Fruit fly (Drosophila melanogaster) whole organism, embryonic: ENCODE data around the gene Ca-Ma2d.
A peak's percentile ranks its signal among the peaks of the same experiment; 100 is the strongest.

Source experiments
- ATbp ChIP-seq: fragments of 200-800 bp; sonication (Bioruptor generic); optimal IDR thresholded peaks from 2 replicates; lab custom pipeline; 2017; ENCODE audit warnings: missing biosample characterization, mild to moderate bottlenecking, missing genetic modification characterization, missing genetic modification reagents
- Abd-B ChIP-seq: fragments of 200-800 bp; sonication (Bioruptor generic); optimal IDR thresholded peaks from 2 replicates; lab custom pipeline; 2018; ENCODE audit warnings: missing biosample characterization, mild to moderate bottlenecking, missing genetic modification characterization, moderate library complexity
- Antp ChIP-seq: fragments of 200-800 bp; sonication (Bioruptor generic); optimal IDR thresholded peaks from 3 replicates; lab custom pipeline; 2016; ENCODE audit warnings: missing biosample characterization, missing genetic modification characterization
- Awh ChIP-seq: fragments of 200-800 bp; sonication (Bioruptor generic); IDR thresholded peaks from 2 replicates; pipeline ENCODE4, ENCODE4 v1.3.6; 2022; ENCODE audit warnings: missing biosample characterization, missing genetic modification characterization
- B-H2 ChIP-seq: fragments of 200-800 bp; sonication (Bioruptor generic); optimal IDR thresholded peaks from 2 replicates; lab custom pipeline; 2018; ENCODE audit warnings: missing biosample characterization, mild to moderate bottlenecking, missing genetic modification characterization
- CG10366 ChIP-seq: fragments of 200-800 bp; sonication (Bioruptor generic); IDR thresholded peaks from 2 replicates; pipeline ENCODE4 v1.3.6; 2022; ENCODE audit warnings: missing biosample characterization, missing genetic modification characterization
- CG10431 ChIP-seq: fragments of 200-800 bp; sonication (Bioruptor generic); optimal IDR thresholded peaks from 3 replicates; lab custom pipeline; 2018; ENCODE audit warnings: missing biosample characterization, mild to moderate bottlenecking, missing genetic modification characterization
- CG10543 ChIP-seq: fragments of 200-800 bp; sonication (Bioruptor generic); optimal IDR thresholded peaks from 3 replicates; lab custom pipeline; 2017; ENCODE audit warnings: missing biosample characterization, mild to moderate bottlenecking, missing genetic modification characterization, moderate library complexity
- CG14710 ChIP-seq: fragments of 200-800 bp; sonication (Bioruptor generic); optimal IDR thresholded peaks from 3 replicates; lab custom pipeline; 2019; ENCODE audit warnings: missing biosample characterization, mild to moderate bottlenecking, missing genetic modification characterization, moderate library complexity
- CG14860 ChIP-seq: fragments of 200-800 bp; sonication (Bioruptor generic); IDR thresholded peaks from 3 replicates; pipeline ENCODE4 v1.3.6; 2022; ENCODE audit warnings: missing biosample characterization, missing genetic modification characterization; ENCODE audit not compliant: partially characterized antibody
- CG1792 ChIP-seq: fragments of 200-800 bp; sonication (Bioruptor generic); optimal IDR thresholded peaks from 2 replicates; lab custom pipeline; 2016; ENCODE audit warnings: missing biosample characterization, missing genetic modification characterization
- CG30403 ChIP-seq: fragments of 200-800 bp; sonication (Bioruptor generic); optimal IDR thresholded peaks from 3 replicates; lab custom pipeline; 2016; ENCODE audit warnings: missing biosample characterization, missing genetic modification characterization
- CG31388 ChIP-seq: fragments of 200-800 bp; sonication (Bioruptor generic); optimal IDR thresholded peaks from 2 replicates; lab custom pipeline; 2016; ENCODE audit warnings: missing biosample characterization, missing genetic modification characterization
- CG42726 ChIP-seq: fragments of 200-800 bp; sonication (Bioruptor generic); IDR thresholded peaks from 2 replicates; pipeline ENCODE4 v1.3.6; 2022; ENCODE audit warnings: missing biosample characterization, missing genetic modification characterization; ENCODE audit not compliant: partially characterized antibody
- CG5245 ChIP-seq: fragments of 200-800 bp; sonication (Bioruptor generic); optimal IDR thresholded peaks from 3 replicates; lab custom pipeline; 2016; ENCODE audit warnings: missing biosample characterization, missing genetic modification characterization
- CG8765 ChIP-seq: fragments of 200-800 bp; sonication (Bioruptor generic); IDR thresholded peaks from 2 replicates; pipeline ENCODE4 v1.3.6; 2022; ENCODE audit warnings: missing biosample characterization, missing genetic modification characterization
- CG9215 ChIP-seq: fragments of 200-800 bp; sonication (Bioruptor generic); IDR thresholded peaks from 2 replicates; pipeline ENCODE4 v1.3.6; 2022; ENCODE audit warnings: missing biosample characterization, missing genetic modification characterization
- CG9609 ChIP-seq: fragments of 200-800 bp; sonication (Bioruptor generic); optimal IDR thresholded peaks from 3 replicates; lab custom pipeline; 2016; ENCODE audit warnings: missing biosample characterization, missing genetic modification characterization
- CG9932 ChIP-seq: fragments of 200-800 bp; sonication (Bioruptor generic); IDR thresholded peaks from 2 replicates; pipeline ENCODE4 v1.3.6; 2022; ENCODE audit warnings: missing biosample characterization, missing genetic modification characterization
- CTCF ChIP-seq: fragments of 200-800 bp; sonication (Bioruptor generic); optimal IDR thresholded peaks from 2 replicates; lab custom pipeline; 2017; ENCODE audit warnings: missing biosample characterization, mild to moderate bottlenecking, missing genetic modification characterization, moderate library complexity
- Gsc ChIP-seq: fragments of 200-800 bp; sonication (Bioruptor generic); IDR thresholded peaks from 2 replicates; pipeline ENCODE4 v1.3.6; 2022; ENCODE audit warnings: missing biosample characterization, missing genetic modification characterization
- HLHmδ ChIP-seq: fragments of 200-800 bp; sonication (Bioruptor generic); optimal IDR thresholded peaks from 2 replicates; lab custom pipeline; 2018; ENCODE audit warnings: missing biosample characterization, mild to moderate bottlenecking, missing genetic modification characterization, moderate library complexity
- Hr39 ChIP-seq: fragments of >200 bp; optimal IDR thresholded peaks from 2 replicates; lab custom pipeline; 2017
- Hr78 ChIP-seq, 2 experiments: fragments of 200-800 bp in 1 of 2; fragments of >200 bp in 1 of 2; sonication (Bioruptor generic) in 1 of 2; optimal IDR thresholded peaks; 2 replicates each; lab custom pipeline; 2017 to 2019; ENCODE audit warnings: missing biosample characterization in 2 of 2, missing genetic modification characterization in 2 of 2, mild to moderate bottlenecking in 1 of 2, moderate library complexity in 1 of 2
- Kr ChIP-seq: fragments of 200-800 bp; sonication (Bioruptor generic); optimal IDR thresholded peaks from 2 replicates; lab custom pipeline; 2017; ENCODE audit warnings: missing biosample characterization, mild to moderate bottlenecking, missing genetic modification characterization
- Med ChIP-seq: fragments of 200-800 bp; sonication (Bioruptor generic); peaks from one replicate; lab custom pipeline; 2016; ENCODE audit warnings: missing biosample characterization, missing genetic modification characterization, mild to moderate bottlenecking, inconsistent platforms, moderate library complexity
- Mrtf ChIP-seq: fragments of 200-800 bp; sonication (Bioruptor generic); IDR thresholded peaks from 3 replicates; pipeline ENCODE4 v1.3.6; 2022; ENCODE audit warnings: missing biosample characterization, missing genetic modification characterization
- Pdp1 ChIP-seq, 2 experiments: fragments of 200-800 bp; sonication (Bioruptor generic); optimal IDR thresholded peaks; 3 replicates each; lab custom pipeline; 2016; ENCODE audit warnings: missing biosample characterization in 2 of 2, missing genetic modification characterization in 2 of 2, mild to moderate bottlenecking in 1 of 2, moderate library complexity in 1 of 2
- Sin3A ChIP-seq: fragments of >200 bp; optimal IDR thresholded peaks from 2 replicates; lab custom pipeline; 2018
- Sox100B ChIP-seq: fragments of 200-800 bp; sonication (Bioruptor generic); optimal IDR thresholded peaks from 3 replicates; lab custom pipeline; 2018; ENCODE audit warnings: missing biosample characterization, mild to moderate bottlenecking, missing genetic modification characterization
- ap ChIP-seq: fragments of 200-800 bp; sonication (Bioruptor generic); IDR thresholded peaks from 2 replicates; pipeline ENCODE4 v1.3.6; 2022; ENCODE audit warnings: missing biosample characterization, missing genetic modification characterization
- bbx ChIP-seq: fragments of 200-800 bp; sonication (Bioruptor generic); IDR thresholded peaks from 2 replicates; pipeline ENCODE4 v1.3.6; 2022; ENCODE audit warnings: missing biosample characterization, missing genetic modification characterization; ENCODE audit not compliant: partially characterized antibody
- bigmax ChIP-seq: fragments of 200-800 bp; sonication (Bioruptor generic); optimal IDR thresholded peaks from 2 replicates; lab custom pipeline; 2018; ENCODE audit warnings: missing biosample characterization, mild to moderate bottlenecking, missing genetic modification characterization
- bowl ChIP-seq: fragments of 200-800 bp; sonication (Bioruptor generic); IDR thresholded peaks from 2 replicates; pipeline ENCODE4 v1.3.6; 2022; ENCODE audit warnings: missing biosample characterization, missing genetic modification characterization
- btn ChIP-seq: fragments of 200-800 bp; sonication (Bioruptor generic); optimal IDR thresholded peaks from 2 replicates; lab custom pipeline; 2016; ENCODE audit warnings: missing biosample characterization, missing genetic modification characterization
- disco-r ChIP-seq: fragments of 200-800 bp; sonication (Bioruptor generic); optimal IDR thresholded peaks from 2 replicates; lab custom pipeline; 2016; ENCODE audit warnings: missing biosample characterization, missing genetic modification characterization
- dmrt11E ChIP-seq: fragments of 200-800 bp; sonication (Bioruptor generic); optimal IDR thresholded peaks from 3 replicates; lab custom pipeline; 2018; ENCODE audit warnings: missing biosample characterization, mild to moderate bottlenecking, missing genetic modification characterization, moderate library complexity
- en ChIP-seq: fragments of 200-800 bp; sonication (Bioruptor generic); optimal IDR thresholded peaks from 2 replicates; lab custom pipeline; 2016; ENCODE audit warnings: missing biosample characterization, missing genetic modification characterization
- fd102C ChIP-seq: fragments of 200-800 bp; sonication (Bioruptor generic); optimal IDR thresholded peaks from 2 replicates; lab custom pipeline; 2018; ENCODE audit warnings: missing biosample characterization, mild to moderate bottlenecking, missing genetic modification characterization, moderate library complexity
- fd64A ChIP-seq: fragments of 200-800 bp; sonication (Bioruptor generic); optimal IDR thresholded peaks from 3 replicates; lab custom pipeline; 2018; ENCODE audit warnings: missing biosample characterization, mild to moderate bottlenecking, missing genetic modification characterization
- gsb-n ChIP-seq: fragments of 200-800 bp; sonication (Bioruptor generic); optimal IDR thresholded peaks from 3 replicates; lab custom pipeline; 2018; ENCODE audit warnings: missing biosample characterization, mild to moderate bottlenecking, missing genetic modification characterization
- gt ChIP-seq: fragments of 200-800 bp; sonication (Bioruptor generic); IDR thresholded peaks from 2 replicates; pipeline ENCODE4 v1.3.6; 2022; ENCODE audit warnings: missing biosample characterization, missing genetic modification characterization
- mld ChIP-seq: fragments of 200-800 bp; sonication (Bioruptor generic); IDR thresholded peaks from 3 replicates; pipeline ENCODE4 v1.3.6; 2022; ENCODE audit warnings: missing biosample characterization, missing genetic modification characterization; ENCODE audit not compliant: partially characterized antibody
- pan ChIP-seq, 4 experiments: fragments of >200 bp in 3 of 4; fragments of 200-800 bp in 1 of 4; sonication (Bioruptor generic) in 1 of 4; optimal IDR thresholded peaks in 3 of 4; IDR thresholded peaks in 1 of 4; 2 replicates each; pipeline versions ENCODE4 v1.3.6 to Lab custom; 2017 to 2022; ENCODE audit warnings: missing biosample characterization in 2 of 4, missing genetic modification characterization in 2 of 4, mixed read lengths in 1 of 4
- sim ChIP-seq: fragments of 200-800 bp; sonication (Bioruptor generic); IDR thresholded peaks from 2 replicates; pipeline ENCODE4 v1.3.6; 2022; ENCODE audit warnings: missing biosample characterization, missing genetic modification characterization
- sisA ChIP-seq: fragments of 200-800 bp; sonication (Bioruptor generic); IDR thresholded peaks from 2 replicates; pipeline ENCODE4 v1.3.6; 2022; ENCODE audit warnings: missing biosample characterization, missing genetic modification characterization
- sob ChIP-seq: fragments of 200-800 bp; sonication (Bioruptor generic); IDR thresholded peaks from 2 replicates; pipeline ENCODE4 v1.3.6; 2022; ENCODE audit warnings: missing biosample characterization, missing genetic modification characterization
- tin ChIP-seq: fragments of 200-800 bp; sonication (Bioruptor generic); optimal IDR thresholded peaks from 3 replicates; lab custom pipeline; 2016; ENCODE audit warnings: missing biosample characterization, missing genetic modification characterization
- yki ChIP-seq: fragments of >200 bp; optimal IDR thresholded peaks from 3 replicates; lab custom pipeline; 2018
- zf30C ChIP-seq: fragments of 200-800 bp; sonication (Bioruptor generic); optimal IDR thresholded peaks from 3 replicates; lab custom pipeline; 2018; ENCODE audit warnings: missing biosample characterization, mild to moderate bottlenecking, missing genetic modification characterization

The Ca-Ma2d gene

dm6 chr2L:16275809-16276178, 44.5 kb downstream of the Ca-Ma2d start (continued):
- no peak for TF ChIP-seq B-H2
- TF ChIP-seq CG9215 (GFP tag; lab: Robert Waterston, UW): 0 out of 2 replicates have a peak, but pooled peaks have one; percentile 33
- no peak for TF ChIP-seq Mrtf (GFP tag; lab: Robert Waterston, UW)
- no peak for TF ChIP-seq yki (lab: Kevin White, UChicago)
- TF ChIP-seq Sin3A (lab: Kevin White, UChicago): no peak
- peak; percentile 90 for TF ChIP-seq CTCF
- no peak for TF ChIP-seq CG5245 (GFP tag; lab: Kevin White, UChicago)
- peak; percentile 48 for TF ChIP-seq sisA (GFP tag; lab: Robert Waterston, UW)
- TF ChIP-seq Antp (GFP tag; lab: Kevin White, UChicago): no peak
- no peak for TF ChIP-seq dmrt11E (tag; lab: Kevin White, UChicago)
- TF ChIP-seq Hr39: no peak
- TF ChIP-seq fd102C: no peak
- no peak for TF ChIP-seq fd64A (GFP tag; lab: Kevin White, UChicago)
- TF ChIP-seq bowl (GFP tag; lab: Robert Waterston, UW): no peak
- no peak for TF ChIP-seq CG10543 (GFP tag; lab: Kevin White, UChicago)
- TF ChIP-seq gsb-n (tag; lab: Kevin White, UChicago): peak; percentile 2
- no peak for TF ChIP-seq CG1792 (GFP tag; lab: Kevin White, UChicago)
- TF ChIP-seq bbx (GFP tag; lab: Robert Waterston, UW): no peak
- no peak for TF ChIP-seq Gsc (GFP tag; lab: Robert Waterston, UW)
- no peak for TF ChIP-seq en
- no peak for TF ChIP-seq ap (GFP tag; lab: Robert Waterston, UW)
- TF ChIP-seq bigmax: no peak
- no peak for TF ChIP-seq CG9932
- no peak for TF ChIP-seq Awh (GFP tag; lab: Robert Waterston, UW)
- peak; percentile 35 for TF ChIP-seq CG30403 (GFP tag; lab: Kevin White, UChicago)
- peak; percentile 11 for TF ChIP-seq CG14710 (tag; lab: Kevin White, UChicago)
- TF ChIP-seq CG8765 (GFP tag; lab: Robert Waterston, UW): no peak
- peak; percentile 40; the same call in 1 of the 2 replicates for TF ChIP-seq sob (GFP tag; lab: Robert Waterston, UW)
- TF ChIP-seq Hr78 (GFP tag; optimal IDR thresholded peaks at IDR 0.05; lab: Kevin White, UChicago): no peak
- TF ChIP-seq Pdp1 (GFP tag; optimal IDR thresholded peaks at IDR 0.05; lab: Kevin White, UChicago): peak in 1 of 2 experiments; percentile 24
- no peak for TF ChIP-seq Abd-B (GFP tag; lab: Kevin White, UChicago)
- no peak for TF ChIP-seq CG10431 (GFP tag; lab: Kevin White, UChicago)
- peak; percentile 46 for TF ChIP-seq Sox100B (GFP tag; lab: Kevin White, UChicago)
- no peak for TF ChIP-seq HLHmδ (GFP tag; lab: Kevin White, UChicago)
- TF ChIP-seq pan (optimal IDR thresholded peaks at IDR 0.05; lab: Kevin White, UChicago): no peak
- TF ChIP-seq pan (GFP tag; optimal IDR thresholded peaks at IDR 0.05 in 1 of 2, IDR thresholded peaks at IDR 0.05 in 1 of 2): peak in 1 of 2 experiments; percentile 58
- no peak for TF ChIP-seq CG14860 (GFP tag; lab: Robert Waterston, UW)
- peak; percentile 35 for TF ChIP-seq CG10366 (GFP tag; lab: Robert Waterston, UW)
- TF ChIP-seq gt (GFP tag; lab: Robert Waterston, UW): no peak
- no peak for TF ChIP-seq tin (GFP tag; lab: Kevin White, UChicago)
- TF ChIP-seq CG9609: no peak
- no peak for TF ChIP-seq sim (GFP tag; lab: Robert Waterston, UW)
- TF ChIP-seq CG31388 (GFP tag; lab: Kevin White, UChicago): no peak
- TF ChIP-seq btn (GFP tag; lab: Kevin White, UChicago): no peak
- TF ChIP-seq zf30C (GFP tag; lab: Kevin White, UChicago): no peak
- no peak for TF ChIP-seq mld
- no peak for TF ChIP-seq Kr
- TF ChIP-seq disco-r (GFP tag; lab: Kevin White, UChicago): no peak
- peak; percentile 47 for TF ChIP-seq ATbp (GFP tag; lab: Kevin White, UChicago)
- peak; percentile 84 for TF ChIP-seq Med (GFP tag; lab: Kevin White, UChicago)
- no peak for TF ChIP-seq CG42726 (GFP tag; lab: Robert Waterston, UW)
- TF ChIP-seq, all 482 proteins: peak for 172
